Worm (Caenorhabditis elegans): ENCODE results near the gene nhr-4.

The nhr-4 gene

DNA sequence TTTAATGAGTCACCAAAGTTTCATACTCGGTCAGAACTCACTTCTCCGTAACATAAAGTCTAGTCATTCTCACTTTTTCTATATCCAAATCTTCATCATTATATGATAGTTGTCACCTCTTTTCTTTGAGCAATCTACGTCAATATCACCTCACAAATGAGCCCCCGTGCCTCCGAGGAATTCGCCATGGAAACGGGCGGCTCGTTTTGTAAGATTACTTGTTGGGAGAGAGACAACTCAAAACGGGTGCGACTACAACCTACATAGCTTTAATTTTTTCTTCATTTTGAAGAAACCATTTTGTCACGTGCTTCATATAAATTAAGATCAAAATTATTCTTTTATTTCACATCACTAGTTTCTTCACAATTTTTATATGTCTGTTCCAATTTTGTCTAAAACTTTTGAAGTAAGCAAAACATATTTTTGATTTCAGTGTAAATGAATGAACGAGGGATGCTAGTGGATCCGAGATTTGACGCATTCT, at the start of gene nhr-4:
nhr-4 (plus strand) TSS at position 437 of the 487 bp plus-strand sequence.
- TF ChIP-seq nhr-232 (tag; optimal IDR thresholded peaks at IDR 0.05) (no peak), K02D7.2 (tag; optimal IDR thresholded peaks at IDR 0.05) (no peak), ztf-16 (tag; optimal IDR thresholded peaks at IDR 0.05) (no peak), madf-2 (tag; optimal IDR thresholded peaks at IDR 0.05) (no peak), K09A11.1 (tag; optimal IDR thresholded peaks at IDR 0.05; ENCODE audit: insufficient read depth) (no peak), eyg-1 (tag; optimal IDR thresholded peaks at IDR 0.05) (no peak), zip-5 (tag; optimal IDR thresholded peaks at IDR 0.05) (no peak), ceh-34 (tag; optimal IDR thresholded peaks at IDR 0.05) (no peak), dmd-4 (tag; optimal IDR thresholded peaks at IDR 0.05; ENCODE audit: borderline replicate concordance) (no peak), T23F11.4 (GFP tag; optimal IDR thresholded peaks at IDR 0.05) (no peak), gmeb-2 (tag; optimal IDR thresholded peaks at IDR 0.05) (no peak), pqm-1 (tag; optimal IDR thresholded peaks at IDR 0.05) (no peak), ttx-3 (tag; optimal IDR thresholded peaks at IDR 0.05) (no peak), sdc-2 (tag; optimal IDR thresholded peaks at IDR 0.05) (no peak), hlh-8 (tag; optimal IDR thresholded peaks at IDR 0.05) (no peak), fkh-10 (GFP tag; optimal IDR thresholded peaks at IDR 0.05) (no peak), sox-2 (GFP tag; IDR thresholded peaks at IDR 0.05) (no peak)

DNA sequence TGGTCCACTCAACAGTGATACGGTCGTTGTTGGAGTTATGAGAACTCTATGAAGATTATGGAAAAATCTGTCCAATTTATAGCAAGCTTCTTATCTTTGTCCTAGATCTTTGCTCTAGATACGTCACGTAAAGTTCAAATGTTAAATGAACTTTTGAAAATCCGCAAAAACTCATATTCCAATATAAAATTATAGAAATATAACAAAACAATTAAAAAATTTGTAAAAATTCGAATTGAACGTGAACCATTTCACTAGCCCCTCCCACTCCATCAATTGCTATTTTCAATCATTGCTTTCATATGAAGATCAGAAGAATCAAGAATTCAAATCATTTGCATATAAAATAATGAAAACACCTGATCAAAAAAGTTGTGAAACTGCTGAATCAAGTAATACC, 46.5 kb upstream of the nhr-4 start, which contains the start of gene kin-21:
kin-21 (plus strand) TSS at position 301 of the 400 bp plus-strand sequence.
- TF ChIP-seq lin-11 (tag; optimal IDR thresholded peaks at IDR 0.05) (no peak), unc-3 (GFP tag; conservative IDR thresholded peaks at IDR 0.05) (no peak), unc-3 (tag; optimal IDR thresholded peaks at IDR 0.05) (no peak), ceh-6 (GFP tag; optimal IDR thresholded peaks at IDR 0.05) (no peak), hlh-15 (tag; optimal IDR thresholded peaks at IDR 0.05) (no peak), pag-3 (tag; optimal IDR thresholded peaks at IDR 0.05; ENCODE audit: borderline replicate concordance) (no peak), pax-1 (tag; optimal IDR thresholded peaks at IDR 0.05) (no peak), tbx-7 (tag; optimal IDR thresholded peaks at IDR 0.05) (no peak), ztf-16 (tag; optimal IDR thresholded peaks at IDR 0.05) (no peak), ceh-2 (tag; optimal IDR thresholded peaks at IDR 0.05) (no peak), ceh-30 (tag; optimal IDR thresholded peaks at IDR 0.05) (no peak), tbx-2 (tag; optimal IDR thresholded peaks at IDR 0.05) (no peak), pha-4 (tag; optimal IDR thresholded peaks at IDR 0.05) (no peak)

ce11 chrIV:9833337-9833736, 45.8 kb upstream of the nhr-4 start:
- no peak for TF ChIP-seq unc-3 (GFP tag; conservative IDR thresholded peaks at IDR 0.05)
- TF ChIP-seq unc-3 (tag; optimal IDR thresholded peaks at IDR 0.05), result no peak
- TF ChIP-seq dmd-4 (tag; optimal IDR thresholded peaks at IDR 0.05; ENCODE audit: borderline replicate concordance), result no peak
- no peak for TF ChIP-seq ceh-30 (tag; optimal IDR thresholded peaks at IDR 0.05)
- TF ChIP-seq madf-2 (tag; optimal IDR thresholded peaks at IDR 0.05), result no peak
- TF ChIP-seq npax-4 (tag; optimal IDR thresholded peaks at IDR 0.05), result no peak
- no peak for TF ChIP-seq dve-1 (tag; optimal IDR thresholded peaks at IDR 0.05)
- TF ChIP-seq ztf-16 (tag; optimal IDR thresholded peaks at IDR 0.05), result no peak
- no peak for TF ChIP-seq lin-11 (tag; optimal IDR thresholded peaks at IDR 0.05)
- no peak for TF ChIP-seq ceh-2 (tag; optimal IDR thresholded peaks at IDR 0.05)
- no peak for TF ChIP-seq hlh-13 (GFP tag; optimal IDR thresholded peaks at IDR 0.05)

DNA sequence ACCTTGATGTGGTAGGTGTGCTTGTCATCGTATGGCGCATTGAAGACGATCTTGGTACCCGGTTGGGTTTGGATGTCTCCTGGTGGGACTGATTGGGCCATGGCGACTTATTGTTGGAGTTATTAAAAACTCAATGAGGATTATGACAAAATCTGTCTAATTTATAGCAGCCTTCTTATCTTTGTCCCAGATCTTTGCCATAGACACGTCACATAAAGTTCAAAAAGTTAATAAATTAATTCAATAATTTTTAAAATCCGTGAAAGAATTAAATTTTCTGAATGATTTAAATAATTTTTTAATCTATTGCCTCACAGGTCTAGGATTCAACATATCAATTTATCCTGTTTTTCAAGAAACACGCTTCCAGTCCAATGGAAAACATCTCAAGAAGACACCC, 42.8 kb upstream of the nhr-4 start, which contains the start of gene msp-81:
msp-81 (minus strand) TSS at position 101 of the 400 bp plus-strand sequence.
- no peak for TF ChIP-seq tbx-2 (tag; optimal IDR thresholded peaks at IDR 0.05)
- no peak for TF ChIP-seq ceh-31 (tag; optimal IDR thresholded peaks at IDR 0.05)
- no peak for TF ChIP-seq pros-1 (tag; optimal IDR thresholded peaks at IDR 0.05)
- TF ChIP-seq unc-3 (GFP tag; conservative IDR thresholded peaks at IDR 0.05), result no peak
- TF ChIP-seq unc-3 (tag; optimal IDR thresholded peaks at IDR 0.05), result no peak
- TF ChIP-seq pqm-1 (tag; optimal IDR thresholded peaks at IDR 0.05), result no peak
- no peak for TF ChIP-seq ahr-1 (tag; optimal IDR thresholded peaks at IDR 0.05)
- no peak for TF ChIP-seq pax-1 (tag; optimal IDR thresholded peaks at IDR 0.05)
- no peak for TF ChIP-seq elt-2 (tag; optimal IDR thresholded peaks at IDR 0.05)
- TF ChIP-seq dve-1 (tag; optimal IDR thresholded peaks at IDR 0.05), result no peak
- TF ChIP-seq ceh-34 (tag; optimal IDR thresholded peaks at IDR 0.05), result no peak
- TF ChIP-seq ceh-48 (tag; optimal IDR thresholded peaks at IDR 0.05), result no peak
- TF ChIP-seq sox-2 (GFP tag; IDR thresholded peaks at IDR 0.05), result no peak
- no peak for TF ChIP-seq sdc-2 (tag; optimal IDR thresholded peaks at IDR 0.05)
- TF ChIP-seq ets-4 (tag; optimal IDR thresholded peaks at IDR 0.05), result no peak
- TF ChIP-seq ceh-9 (tag; optimal IDR thresholded peaks at IDR 0.05), result no peak
- TF ChIP-seq F13H6.1 (tag; optimal IDR thresholded peaks at IDR 0.05), result no peak
- TF ChIP-seq nfya-1 (tag; optimal IDR thresholded peaks at IDR 0.05), result no peak
